Fruit fly (Drosophila melanogaster): ENCODE measurements around the gene CG13877.

The CG13877 gene

DNA sequence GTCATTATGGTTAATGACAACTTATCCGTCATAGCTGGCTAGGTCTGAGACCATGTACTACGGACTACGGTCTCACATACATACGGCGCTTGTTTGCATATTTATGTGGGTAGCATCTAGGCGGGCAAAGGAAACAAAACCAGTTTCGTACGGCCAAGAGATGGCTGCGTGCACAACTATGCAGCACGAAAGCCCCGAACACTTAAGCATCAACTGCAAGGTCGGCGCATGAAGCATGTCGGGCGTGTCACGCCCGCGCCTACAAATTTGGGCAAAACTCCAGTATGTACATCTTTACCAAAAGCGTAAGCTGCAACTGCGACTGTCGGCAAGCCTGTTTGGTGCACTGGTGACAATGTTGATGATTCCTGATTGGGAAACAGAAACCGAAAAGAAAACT lies 39.9 kb upstream of the CG13877 start (continued):
- TF ChIP-seq ato (GFP tag; IDR thresholded peaks at IDR 0.05; ENCODE audit: partially characterized antibody) (0 out of 2 replicates have a peak, but pooled peaks have one; percentile 37), Sry-δ (GFP tag; optimal IDR thresholded peaks at IDR 0.05) (peak; percentile 7), Opbp (GFP tag; IDR thresholded peaks at IDR 0.05; ENCODE audit: partially characterized antibody) (peak; percentile 57; the same call in 1 of the 3 replicates), Hr78 (GFP tag; optimal IDR thresholded peaks at IDR 0.05) (no peak), Sry-β (GFP tag; optimal IDR thresholded peaks at IDR 0.05) (peak; percentile 67), Oli (tag; optimal IDR thresholded peaks at IDR 0.05) (no peak), CG12155 (GFP tag; optimal IDR thresholded peaks at IDR 0.05) (no peak), bsh (GFP tag; optimal IDR thresholded peaks at IDR 0.05) (no peak), CG17186 (GFP tag; optimal IDR thresholded peaks at IDR 0.05) (no peak), peb (GFP tag; IDR thresholded peaks at IDR 0.05) (no peak), HLH4C (GFP tag; IDR thresholded peaks at IDR 0.05; ENCODE audit: partially characterized antibody) (0 out of 3 replicates have a peak, but pooled peaks have one; percentile 21), gsb-n (tag; optimal IDR thresholded peaks at IDR 0.05) (no peak), CG7963 (GFP tag; IDR thresholded peaks at IDR 0.05; ENCODE audit: partially characterized antibody) (peak; percentile 29; the same call in 1 of the 3 replicates), Hey (tag; optimal IDR thresholded peaks at IDR 0.05) (no peak), CG16779 (GFP tag; IDR thresholded peaks at IDR 0.05) (no peak), ken (GFP tag; IDR thresholded peaks at IDR 0.05) (0 out of 3 replicates have a peak, but pooled peaks have one; percentile 10), sna (GFP tag; IDR thresholded peaks at IDR 0.05; ENCODE audit: partially characterized antibody) (peak; percentile 36; the same call in 1 of the 2 replicates)

DNA sequence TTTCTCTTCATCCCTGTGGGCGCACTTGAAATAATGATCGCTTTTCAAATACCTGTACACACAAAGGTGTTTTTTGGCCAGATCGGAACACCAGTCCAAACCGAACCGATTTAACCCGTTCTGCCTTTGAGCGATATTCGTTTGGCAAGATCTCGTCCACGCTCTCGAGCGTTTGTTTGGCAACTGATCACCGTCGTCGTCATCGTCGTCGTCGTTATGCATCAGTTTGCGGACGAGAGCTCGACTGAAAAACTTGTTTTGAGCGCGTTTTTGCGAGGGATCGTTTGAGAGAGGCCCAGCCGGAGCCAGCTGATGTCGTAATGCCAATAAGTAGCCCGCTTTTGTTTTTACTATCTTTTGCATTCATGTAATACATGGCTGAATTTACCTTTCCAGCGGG lies 39.4 kb upstream of the CG13877 start:
- no peak for TF ChIP-seq Gsc (GFP tag; IDR thresholded peaks at IDR 0.05)
- TF ChIP-seq z (GFP tag; IDR thresholded peaks at IDR 0.05) = peak; percentile 70
- TF ChIP-seq chinmo (GFP tag; IDR thresholded peaks at IDR 0.05; ENCODE audit: partially characterized antibody) = peak; percentile 84; the same call in 3 of the 4 replicates
- peak; percentile 56 for TF ChIP-seq CG13894 (tag; optimal IDR thresholded peaks at IDR 0.05)
- TF ChIP-seq Med (GFP tag) = peak; percentile 57
- TF ChIP-seq CG12659 (GFP tag; optimal IDR thresholded peaks at IDR 0.05) = peak; percentile 16
- no peak for TF ChIP-seq YL-1 (GFP tag; optimal IDR thresholded peaks at IDR 0.05)
- TF ChIP-seq Dip2 (GFP tag; IDR thresholded peaks at IDR 0.05) = no peak
- TF ChIP-seq CG14014 (GFP tag; IDR thresholded peaks at IDR 0.05) = peak; percentile 23; the same call in 1 of the 2 replicates
- TF ChIP-seq Pdp1 (GFP tag; optimal IDR thresholded peaks at IDR 0.05) = peak in 1 of 2 experiments; percentile 88
- peak; percentile 47 for TF ChIP-seq sens (GFP tag)
- peak; percentile 46 for TF ChIP-seq lbe (GFP tag; optimal IDR thresholded peaks at IDR 0.05)
- TF ChIP-seq kni (GFP tag; optimal IDR thresholded peaks at IDR 0.05) = peak; percentile 56
- peak; percentile 6 for TF ChIP-seq CG17385 (GFP tag; optimal IDR thresholded peaks at IDR 0.05)
- TF ChIP-seq Trl (optimal IDR thresholded peaks at IDR 0.05) = peak in 1 of 2 experiments; percentile 39
- no peak for TF ChIP-seq Trl (GFP tag; optimal IDR thresholded peaks at IDR 0.05)
- peak; percentile 14 for TF ChIP-seq CG12769 (tag; optimal IDR thresholded peaks at IDR 0.05)
- TF ChIP-seq Jarid2 (GFP tag; optimal IDR thresholded peaks at IDR 0.05) = peak; percentile 62
- no peak for TF ChIP-seq Side (GFP tag; optimal IDR thresholded peaks at IDR 0.05)
- TF ChIP-seq mam (GFP tag; optimal IDR thresholded peaks at IDR 0.05) = no peak
- TF ChIP-seq Deaf1 (tag; optimal IDR thresholded peaks at IDR 0.05) = peak; percentile 80
- peak; percentile 4 for TF ChIP-seq Kr (GFP tag; optimal IDR thresholded peaks at IDR 0.05)
